Worm (Caenorhabditis elegans): ENCODE results near the gene sup-37.
"Not testable (repeated sequence)": the region's sequence is repeated elsewhere in the genome, so short reads cannot be mapped to it uniquely, and the experiment has no call there.

Gene sup-37

DNA sequence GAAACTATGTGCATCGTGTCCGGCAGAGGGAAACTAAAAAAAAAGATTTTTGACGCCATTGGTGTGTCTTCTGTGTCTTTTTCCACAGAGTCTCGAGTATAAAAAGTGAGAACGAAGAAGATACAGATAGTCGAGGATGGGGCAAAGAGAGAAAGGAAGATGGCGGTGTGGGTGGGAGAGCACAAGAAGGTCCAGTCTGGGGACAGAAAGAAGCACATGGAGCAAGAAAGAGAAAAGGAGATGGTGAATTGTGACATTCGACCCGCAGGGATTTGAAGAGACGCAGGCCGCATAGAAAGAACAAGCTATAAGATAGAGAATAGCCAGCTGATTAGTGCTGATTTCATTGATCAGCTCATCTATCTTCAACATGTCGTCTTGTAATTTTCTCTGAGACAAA is 15.9 kb downstream of the sup-37 start:
- TF ChIP-seq ztf-29 (GFP tag; IDR thresholded peaks at IDR 0.05) (no peak), T22C8.4 (GFP tag; IDR thresholded peaks at IDR 0.05) (no peak), ref-1 (GFP tag; conservative IDR thresholded peaks at IDR 0.05) (no peak), cog-1 (tag; optimal IDR thresholded peaks at IDR 0.05) (no peak), flt-1 (GFP tag; IDR thresholded peaks at IDR 0.05) (no peak), klf-2 (GFP tag; conservative IDR thresholded peaks at IDR 0.05) (no peak), tab-1 (GFP tag; IDR thresholded peaks at IDR 0.05) (no peak), ztf-23 (GFP tag; IDR thresholded peaks at IDR 0.05) (no peak), med-1 (GFP tag; optimal IDR thresholded peaks at IDR 0.05; ENCODE audit: insufficient read depth) (no peak)

DNA sequence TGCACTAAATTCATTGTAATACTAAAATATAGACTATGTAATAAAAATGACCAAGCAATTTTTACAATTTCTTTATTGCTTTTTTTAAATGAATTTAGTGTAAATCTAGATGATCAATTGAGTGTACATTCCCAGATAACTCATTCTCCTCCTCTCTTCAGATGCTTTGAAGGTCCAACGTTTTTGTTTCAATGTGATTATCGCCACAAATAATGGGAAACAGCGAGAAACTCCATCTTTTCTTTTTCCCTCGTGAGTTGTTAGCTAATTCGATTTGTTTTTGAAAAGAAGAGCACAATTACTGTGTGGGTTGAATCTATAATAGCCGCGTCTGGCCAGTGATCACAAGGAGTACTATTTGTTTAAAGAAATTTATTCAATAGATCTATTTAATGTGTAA is 18.7 kb downstream of the sup-37 start:
- no peak for TF ChIP-seq ref-1 (GFP tag; conservative IDR thresholded peaks at IDR 0.05)
- no peak for TF ChIP-seq flt-1 (GFP tag; IDR thresholded peaks at IDR 0.05)
- TF ChIP-seq tab-1 (GFP tag; IDR thresholded peaks at IDR 0.05): no peak
- TF ChIP-seq ztf-23 (GFP tag; IDR thresholded peaks at IDR 0.05): no peak
- no peak for TF ChIP-seq klf-2 (GFP tag; conservative IDR thresholded peaks at IDR 0.05)
- no peak for TF ChIP-seq T22C8.4 (GFP tag; IDR thresholded peaks at IDR 0.05)
- no peak for TF ChIP-seq med-1 (GFP tag; optimal IDR thresholded peaks at IDR 0.05; ENCODE audit: insufficient read depth)
- TF ChIP-seq cog-1 (tag; optimal IDR thresholded peaks at IDR 0.05): no peak
- TF ChIP-seq ztf-29 (GFP tag; IDR thresholded peaks at IDR 0.05): no peak

DNA sequence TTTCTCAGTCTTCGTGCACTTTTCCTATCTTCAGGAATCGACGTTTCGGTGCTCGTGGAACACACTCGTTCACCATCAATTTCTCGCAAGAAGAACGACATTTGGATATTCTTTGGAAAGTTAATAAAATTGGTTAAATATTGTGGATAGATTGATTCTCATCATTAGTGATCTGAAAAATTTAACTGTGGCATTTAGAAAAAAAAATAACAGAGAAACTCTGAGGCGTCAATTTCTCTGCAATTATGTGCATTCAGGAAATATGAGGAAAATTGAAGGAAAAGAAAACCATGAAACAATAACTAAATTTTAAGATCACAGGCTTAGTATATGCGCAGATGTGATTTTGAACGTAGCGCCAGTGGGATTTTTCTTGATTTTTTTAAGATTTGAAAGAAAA is 33.5 kb downstream of the sup-37 start, which contains the start of gene rpm-1:
Gene rpm-1, minus strand, starts transcription at position 101 of the 400 bp plus-strand sequence.
- TF ChIP-seq ztf-29 (GFP tag; IDR thresholded peaks at IDR 0.05); ref-1 (GFP tag; conservative IDR thresholded peaks at IDR 0.05); cog-1 (tag; optimal IDR thresholded peaks at IDR 0.05): not testable (repeated sequence)

DNA sequence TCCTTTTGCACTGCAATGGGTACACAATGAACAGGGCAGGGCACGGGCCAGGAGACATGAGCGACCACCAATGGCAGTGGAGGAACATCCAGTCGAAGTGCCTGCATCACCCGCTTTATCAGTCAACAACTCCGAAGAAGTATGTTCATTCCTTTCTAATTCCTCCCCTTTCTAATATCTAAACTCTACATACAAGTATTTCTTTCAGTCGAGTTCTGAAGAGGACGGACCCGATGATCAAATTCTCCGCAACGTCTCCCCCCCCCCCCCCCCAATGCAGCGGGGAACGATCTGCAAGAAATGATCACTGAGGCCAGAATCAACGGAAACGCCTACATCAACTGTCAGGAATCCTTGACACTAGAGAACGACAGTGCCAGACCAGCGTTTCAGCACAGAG is 49.0 kb downstream of the sup-37 start, which contains the start of gene F07B7.7:
Gene F07B7.7, plus strand, starts transcription at position 301 of the 400 bp plus-strand sequence.
- not testable (repeated sequence) for TF ChIP-seq ztf-23, tab-1, T22C8.4 (GFP tag; IDR thresholded peaks at IDR 0.05)
